Worm (Caenorhabditis elegans): Measurements from ENCODE around the gene F57H12.6.

ce11 chrIV:8005376-8005775 lies 29.3 kb upstream of the F57H12.6 start:
- TF ChIP-seq lir-3 (tag; optimal IDR thresholded peaks at IDR 0.05; ENCODE audit: poor library complexity) (no peak), zag-1 (tag; optimal IDR thresholded peaks at IDR 0.05) (no peak), efl-1 (optimal IDR thresholded peaks at IDR 0.05) (no peak), efl-1 (GFP tag; optimal IDR thresholded peaks at IDR 0.05 in 1 of 2) (no peak), lin-13 (GFP tag; optimal IDR thresholded peaks at IDR 0.05) (no peak), elt-3 (tag; optimal IDR thresholded peaks at IDR 0.05) (no peak), nhr-12 (tag; optimal IDR thresholded peaks at IDR 0.05) (no peak)

Measured in whole organism, L1 larva.